Worm (Caenorhabditis elegans) whole organism, L2 larva: Measurements from ENCODE around the gene C06B3.7.

ENCODE experiments used
- C34F6.9 ChIP-seq: fragments of 150-350 bp; optimal IDR thresholded peaks from 2 replicates; lab custom pipeline; 2014; ENCODE audit warnings: missing biosample characterization, missing genetic modification characterization
- F13H6.1 ChIP-seq: sonication (generic microtip); optimal IDR thresholded peaks from 2 replicates; lab custom pipeline; 2016; ENCODE audit warnings: missing genetic modification characterization, missing compliant biosample characterization
- R02D3.7 ChIP-seq: fragments of 150-350 bp; optimal IDR thresholded peaks from 2 replicates; lab custom pipeline; 2014; ENCODE audit warnings: missing biosample characterization, missing genetic modification characterization
- Y55F3AM.14 ChIP-seq: fragments of 200-800 bp; sonication (Bioruptor generic); optimal IDR thresholded peaks from 2 replicates; lab custom pipeline; 2018; ENCODE audit warnings: mild to moderate bottlenecking, missing genetic modification characterization, missing compliant biosample characterization
- ZK546.5 ChIP-seq: sonication (generic microtip); optimal IDR thresholded peaks from 2 replicates; lab custom pipeline; 2017; ENCODE audit warnings: missing biosample characterization, missing genetic modification characterization
- alr-1 ChIP-seq: fragments of 150-350 bp; optimal IDR thresholded peaks from 2 replicates; lab custom pipeline; 2014; ENCODE audit warnings: missing biosample characterization, missing genetic modification characterization
- aly-2 ChIP-seq: fragments of 150-350 bp; optimal IDR thresholded peaks from 2 replicates; lab custom pipeline; 2014; ENCODE audit warnings: missing biosample characterization, missing genetic modification characterization
- ama-1 ChIP-seq: fragments of 150-350 bp; optimal IDR thresholded peaks from 2 replicates; lab custom pipeline; 2018; ENCODE audit warnings: inconsistent platforms
- ceh-16 ChIP-seq: fragments of 150-350 bp; optimal IDR thresholded peaks from 2 replicates; lab custom pipeline; 2014; ENCODE audit warnings: missing biosample characterization, missing genetic modification characterization
- ceh-82 ChIP-seq: fragments of 150-350 bp; optimal IDR thresholded peaks from 2 replicates; lab custom pipeline; 2014; ENCODE audit warnings: missing biosample characterization, missing genetic modification characterization
- crh-2 ChIP-seq: sonication (generic microtip); optimal IDR thresholded peaks from 2 replicates; lab custom pipeline; 2017; ENCODE audit warnings: missing biosample characterization, missing genetic modification characterization
- dmd-4 ChIP-seq: sonication (generic microtip); optimal IDR thresholded peaks from 2 replicates; lab custom pipeline; 2017; ENCODE audit warnings: missing biosample characterization, missing genetic modification characterization
- egl-27 ChIP-seq: sonication (generic microtip); optimal IDR thresholded peaks from 3 replicates; lab custom pipeline; 2017; ENCODE audit warnings: missing biosample characterization, missing genetic modification reagents, missing genetic modification characterization
- elt-1 ChIP-seq: fragments of 150-350 bp; optimal IDR thresholded peaks from 2 replicates; lab custom pipeline; 2014; ENCODE audit warnings: missing biosample characterization, missing genetic modification characterization
- elt-3 ChIP-seq: sonication (generic microtip); optimal IDR thresholded peaks from 2 replicates; lab custom pipeline; 2017; ENCODE audit warnings: missing biosample characterization, missing genetic modification characterization
- fos-1 ChIP-seq: fragments of 150-350 bp; optimal IDR thresholded peaks from 2 replicates; lab custom pipeline; 2014; ENCODE audit warnings: missing biosample characterization, missing genetic modification characterization
- gmeb-1 ChIP-seq: fragments of 150-350 bp; optimal IDR thresholded peaks from 2 replicates; lab custom pipeline; 2014; ENCODE audit warnings: missing biosample characterization, missing genetic modification characterization
- lin-11 ChIP-seq: fragments of 150-350 bp; sonication (generic microtip); optimal IDR thresholded peaks from 2 replicates; lab custom pipeline; 2014; ENCODE audit warnings: missing biosample characterization, missing genetic modification characterization, inconsistent platforms, mixed read lengths
- lin-39 ChIP-seq: fragments of 150-350 bp; optimal IDR thresholded peaks from 2 replicates; lab custom pipeline; 2014; ENCODE audit warnings: missing biosample characterization, missing genetic modification reagents, missing genetic modification characterization
- lsy-2 ChIP-seq, 2 experiments: fragments of 150-350 bp in 1 of 2; sonication (generic microtip) in 1 of 2; optimal IDR thresholded peaks; 2 replicates each; lab custom pipeline; 2014 to 2017; ENCODE audit warnings: missing biosample characterization in 2 of 2, missing genetic modification characterization in 2 of 2
- mab-5 ChIP-seq: fragments of 150-350 bp; optimal IDR thresholded peaks from 2 replicates; lab custom pipeline; 2014; ENCODE audit warnings: missing biosample characterization, missing genetic modification characterization
- nhr-10 ChIP-seq: sonication (generic microtip); optimal IDR thresholded peaks from 2 replicates; lab custom pipeline; 2017; ENCODE audit warnings: missing biosample characterization, missing genetic modification characterization
- nhr-11 ChIP-seq: fragments of 150-350 bp; optimal IDR thresholded peaks from 2 replicates; lab custom pipeline; 2014; ENCODE audit warnings: missing biosample characterization, missing genetic modification characterization
- nhr-12 ChIP-seq: fragments of 150-350 bp; optimal IDR thresholded peaks from 2 replicates; lab custom pipeline; 2014; ENCODE audit warnings: missing biosample characterization, missing genetic modification characterization
- nhr-129 ChIP-seq: fragments of 150-350 bp; optimal IDR thresholded peaks from 2 replicates; lab custom pipeline; 2014; ENCODE audit warnings: missing biosample characterization, missing genetic modification characterization
- nhr-23 ChIP-seq: fragments of 150-350 bp; optimal IDR thresholded peaks from 2 replicates; lab custom pipeline; 2014; ENCODE audit warnings: missing biosample characterization, missing genetic modification reagents, missing genetic modification characterization
- nhr-237 ChIP-seq: fragments of 150-350 bp; optimal IDR thresholded peaks from 2 replicates; lab custom pipeline; 2014; ENCODE audit warnings: missing biosample characterization, missing genetic modification characterization
- nhr-25 ChIP-seq: fragments of 150-350 bp; sonication (generic microtip); optimal IDR thresholded peaks from 3 replicates; lab custom pipeline; 2014; ENCODE audit warnings: missing biosample characterization, missing genetic modification characterization
- sem-4 ChIP-seq: fragments of 150-350 bp; optimal IDR thresholded peaks from 2 replicates; lab custom pipeline; 2014; ENCODE audit warnings: missing biosample characterization, missing genetic modification reagents, missing genetic modification characterization
- skn-1 ChIP-seq: sonication (generic microtip); optimal IDR thresholded peaks from 2 replicates; lab custom pipeline; 2017; ENCODE audit warnings: missing biosample characterization, missing genetic modification characterization
- sma-3 ChIP-seq: sonication (generic microtip); optimal IDR thresholded peaks from 2 replicates; lab custom pipeline; 2016; ENCODE audit warnings: missing genetic modification reagents, missing genetic modification characterization, missing compliant biosample characterization
- sma-9 ChIP-seq, 2 experiments: fragments of 150-350 bp in 1 of 2; sonication (generic microtip) in 1 of 2; optimal IDR thresholded peaks; 2 replicates each; lab custom pipeline; 2014 to 2016; ENCODE audit warnings: missing genetic modification characterization in 2 of 2, mild to moderate bottlenecking in 1 of 2, missing biosample characterization in 1 of 2, missing compliant biosample characterization in 1 of 2, missing genetic modification reagents in 1 of 2, moderate library complexity in 1 of 2
- snpc-4 ChIP-seq: fragments of 150-350 bp; optimal IDR thresholded peaks from 2 replicates; lab custom pipeline; 2014; ENCODE audit warnings: missing biosample characterization, missing genetic modification characterization
- unc-39 ChIP-seq: fragments of 150-350 bp; optimal IDR thresholded peaks from 2 replicates; lab custom pipeline; 2014; ENCODE audit warnings: missing biosample characterization, missing genetic modification characterization
- unc-55 ChIP-seq: fragments of 150-350 bp; sonication (generic microtip); optimal IDR thresholded peaks from 3 replicates; lab custom pipeline; 2014; ENCODE audit warnings: missing biosample characterization, missing genetic modification reagents, missing genetic modification characterization
- zag-1 ChIP-seq: fragments of 150-350 bp; optimal IDR thresholded peaks from 2 replicates; lab custom pipeline; 2014; ENCODE audit warnings: missing biosample characterization, missing genetic modification characterization
- ztf-11 ChIP-seq: sonication (generic microtip); optimal IDR thresholded peaks from 2 replicates; lab custom pipeline; 2017; ENCODE audit warnings: missing biosample characterization, missing genetic modification characterization

Gene C06B3.7

ce11 chrV:13866353-13866752 lies 43.1 kb upstream of the C06B3.7 start, which contains the start of gene nhr-175:
Gene nhr-175 (plus strand): TSS chrV:13866691.
- TF ChIP-seq lin-39 (tag; lab: Kevin White, UChicago) (no peak), ceh-16 (tag; lab: Kevin White, UChicago) (peak; percentile 62), skn-1 (no peak), unc-55 (GFP tag; lab: Kevin White, UChicago) (no peak), elt-3 (tag; lab: Kevin White, UChicago) (no peak), unc-39 (tag; lab: Kevin White, UChicago) (no peak), lsy-2 (tag; optimal IDR thresholded peaks at IDR 0.05; lab: Kevin White, UChicago) (no peak), sma-9 (GFP tag; optimal IDR thresholded peaks at IDR 0.05; lab: Kevin White, UChicago) (peak; percentile 69), sma-9 (tag; optimal IDR thresholded peaks at IDR 0.05; lab: Kevin White, UChicago) (no peak), mab-5 (tag; lab: Kevin White, UChicago) (no peak), snpc-4 (tag; lab: Kevin White, UChicago) (no peak), nhr-23 (tag; lab: Kevin White, UChicago) (peak; percentile 52), ztf-11 (tag; lab: Kevin White, UChicago) (no peak), crh-2 (tag; lab: Kevin White, UChicago) (no peak), zag-1 (no peak), elt-1 (tag; lab: Kevin White, UChicago) (peak; percentile 87)

ce11 chrV:13869551-13869950 lies 39.9 kb upstream of the C06B3.7 start:
- no peak for TF ChIP-seq ceh-82 (tag; lab: Kevin White, UChicago)
- peak; percentile 46 for TF ChIP-seq nhr-11 (tag; lab: Kevin White, UChicago)
- TF ChIP-seq sem-4 (tag; lab: Kevin White, UChicago), result no peak
- no peak for TF ChIP-seq nhr-25 (tag; lab: Kevin White, UChicago)
- no peak for TF ChIP-seq Y55F3AM.14 (GFP tag; lab: Kevin White, UChicago)

ce11 chrV:13872895-13873294 lies 36.6 kb upstream of the C06B3.7 start, which contains the start of gene cpt-5:
Gene cpt-5 (plus strand): TSS chrV:13873195.
- TF ChIP-seq lin-11 (no peak), R02D3.7 (tag; lab: Kevin White, UChicago) (no peak), F13H6.1 (no peak), ceh-82 (tag; lab: Kevin White, UChicago) (no peak), aly-2 (tag; lab: Kevin White, UChicago) (no peak), ceh-16 (tag; lab: Kevin White, UChicago) (no peak), zag-1 (no peak), nhr-237 (tag; lab: Kevin White, UChicago) (no peak), elt-3 (tag; lab: Kevin White, UChicago) (no peak), sem-4 (tag; lab: Kevin White, UChicago) (no peak), nhr-10 (tag; lab: Kevin White, UChicago) (no peak), nhr-25 (tag; lab: Kevin White, UChicago) (no peak), ztf-11 (tag; lab: Kevin White, UChicago) (no peak)

ce11 chrV:13873323-13873722 lies 36.2 kb upstream of the C06B3.7 start:
- no peak for TF ChIP-seq mab-5 (tag; lab: Kevin White, UChicago)
- no peak for TF ChIP-seq nhr-129 (tag; lab: Kevin White, UChicago)
- no peak for TF ChIP-seq C34F6.9 (tag; lab: Kevin White, UChicago)
- no peak for TF ChIP-seq ZK546.5 (tag; lab: Kevin White, UChicago)
- TF ChIP-seq dmd-4 (tag; lab: Kevin White, UChicago), result no peak

- TF ChIP-seq elt-3 (tag; lab: Kevin White, UChicago) (no peak), lsy-2 (tag; optimal IDR thresholded peaks at IDR 0.05; lab: Kevin White, UChicago) (no peak), nhr-12 (tag; lab: Kevin White, UChicago) (no peak), nhr-129 (tag; lab: Kevin White, UChicago) (no peak), nhr-10 (tag; lab: Kevin White, UChicago) (no peak), nhr-23 (tag; lab: Kevin White, UChicago) (no peak), Y55F3AM.14 (GFP tag; lab: Kevin White, UChicago) (no peak)
These were observed 33.0 kb upstream of the C06B3.7 start, which contains the start of gene T22G5.1 for ce11 chrV:13876529-13876928. Gene T22G5.1 (plus strand): TSS chrV:13876829.

ce11 chrV:13878226-13878625 lies 31.3 kb upstream of the C06B3.7 start:
- TF ChIP-seq unc-55 (GFP tag; lab: Kevin White, UChicago) (no peak), Y55F3AM.14 (GFP tag; lab: Kevin White, UChicago) (no peak), nhr-11 (tag; lab: Kevin White, UChicago) (no peak), sma-3 (peak; percentile 25), zag-1 (no peak), nhr-237 (tag; lab: Kevin White, UChicago) (no peak), ceh-82 (tag; lab: Kevin White, UChicago) (no peak), skn-1 (no peak), gmeb-1 (tag; lab: Kevin White, UChicago) (peak; percentile 7), ztf-11 (tag; lab: Kevin White, UChicago) (no peak), nhr-25 (tag; lab: Kevin White, UChicago) (peak; percentile 30), lsy-2 (tag; optimal IDR thresholded peaks at IDR 0.05; lab: Kevin White, UChicago) (no peak), nhr-23 (tag; lab: Kevin White, UChicago) (no peak), egl-27 (no peak), C34F6.9 (tag; lab: Kevin White, UChicago) (no peak), nhr-10 (tag; lab: Kevin White, UChicago) (no peak), ceh-16 (tag; lab: Kevin White, UChicago) (no peak), fos-1 (tag; lab: Kevin White, UChicago) (peak; percentile 63), sma-9 (GFP tag; optimal IDR thresholded peaks at IDR 0.05; lab: Kevin White, UChicago) (peak; percentile 71), sma-9 (tag; optimal IDR thresholded peaks at IDR 0.05; lab: Kevin White, UChicago) (no peak), alr-1 (tag; lab: Kevin White, UChicago) (no peak), crh-2 (tag; lab: Kevin White, UChicago) (peak; percentile 37), ama-1 (lab: Kevin White, UChicago) (no peak)
- TF ChIP-seq, all 48 proteins: peak for 6
